Fruit fly (Drosophila melanogaster) whole organism, embryonic: Measurements from ENCODE around the gene Col4a1.
A peak's percentile ranks its signal among the peaks of the same experiment; 100 is the strongest.

Source experiments
- CG12071 ChIP-seq: fragments of 200-800 bp; sonication (Bioruptor generic); optimal IDR thresholded peaks from 3 replicates; lab custom pipeline; 2018; ENCODE audit warnings: missing biosample characterization, mild to moderate bottlenecking, missing genetic modification characterization
- CG18764 ChIP-seq: fragments of 200-800 bp; sonication (Bioruptor generic); optimal IDR thresholded peaks from 3 replicates; lab custom pipeline; 2016; ENCODE audit warnings: missing biosample characterization, missing genetic modification characterization
- CG6175 ChIP-seq: fragments of 200-800 bp; sonication (Bioruptor generic); IDR thresholded peaks from 3 replicates; pipeline ENCODE4 v1.3.6; 2022; ENCODE audit warnings: missing biosample characterization, missing genetic modification characterization
- CG6854 ChIP-seq: fragments of 200-800 bp; sonication (Bioruptor generic); optimal IDR thresholded peaks from 3 replicates; lab custom pipeline; 2017; ENCODE audit warnings: missing biosample characterization, mild to moderate bottlenecking, missing genetic modification characterization
- Ets65A ChIP-seq: fragments of 200-800 bp; sonication (Bioruptor generic); peaks from one replicate; lab custom pipeline; 2016; ENCODE audit warnings: missing biosample characterization, missing genetic modification characterization
- HLH4C ChIP-seq: fragments of 200-800 bp; sonication (Bioruptor generic); IDR thresholded peaks from 3 replicates; pipeline ENCODE4 v1.3.6; 2022; ENCODE audit warnings: missing biosample characterization, missing genetic modification characterization; ENCODE audit not compliant: partially characterized antibody
- Nf-YC ChIP-seq: fragments of 200-800 bp; optimal IDR thresholded peaks from 3 replicates; lab custom pipeline; 2019; ENCODE audit warnings: missing biosample characterization, mild to moderate bottlenecking, missing genetic modification characterization, moderate library complexity
- Opbp ChIP-seq: fragments of 200-800 bp; sonication (Bioruptor generic); IDR thresholded peaks from 3 replicates; pipeline ENCODE4 v1.3.6; 2022; ENCODE audit warnings: missing biosample characterization, missing genetic modification characterization; ENCODE audit not compliant: partially characterized antibody
- ab ChIP-seq: fragments of 200-800 bp; sonication (Bioruptor generic); optimal IDR thresholded peaks from 2 replicates; lab custom pipeline; 2016; ENCODE audit warnings: missing biosample characterization, missing genetic modification characterization
- az2 ChIP-seq: fragments of 200-800 bp; sonication (Bioruptor generic); optimal IDR thresholded peaks from 3 replicates; lab custom pipeline; 2016; ENCODE audit warnings: missing biosample characterization, missing genetic modification characterization
- eve ChIP-seq, 2 experiments: fragments of >200 bp; optimal IDR thresholded peaks; 2 replicates each; lab custom pipeline; 2017; ENCODE audit warnings: missing biosample characterization in 2 of 2, missing genetic modification characterization in 2 of 2
- gcm2 ChIP-seq: fragments of 200-800 bp; sonication (Bioruptor generic); optimal IDR thresholded peaks from 2 replicates; lab custom pipeline; 2016; ENCODE audit warnings: missing biosample characterization, missing genetic modification characterization
- jigr1 ChIP-seq: fragments of 200-800 bp; sonication (Bioruptor generic); IDR thresholded peaks from 3 replicates; pipeline ENCODE4 v1.3.6; 2022; ENCODE audit warnings: missing biosample characterization, missing genetic modification characterization
- psq ChIP-seq: fragments of 200-800 bp; sonication (Bioruptor generic); optimal IDR thresholded peaks from 2 replicates; lab custom pipeline; 2017; ENCODE audit warnings: missing biosample characterization, missing genetic modification characterization

DNA sequence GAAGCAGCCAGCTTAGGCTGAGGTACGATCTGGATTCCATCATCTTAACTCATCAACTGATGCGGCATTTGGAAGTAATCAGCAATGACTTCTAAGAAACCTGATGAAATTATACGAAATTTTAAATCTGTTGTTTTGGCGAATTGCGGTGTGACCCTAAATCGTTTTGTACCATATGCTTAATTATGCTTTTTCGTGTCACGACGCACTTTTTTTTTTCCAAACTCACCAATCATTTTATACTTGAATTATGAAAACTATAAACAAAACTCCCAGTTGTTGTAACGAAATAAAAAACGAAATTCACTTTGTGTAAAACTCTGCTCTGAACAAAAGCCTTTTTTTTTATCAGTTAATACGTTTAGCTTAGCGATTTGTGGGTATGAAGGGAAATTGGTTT is 28.7 kb downstream of the Col4a1 start, which contains the start of gene Nepl3:
- TF ChIP-seq Nf-YC (tag; lab: Kevin White, UChicago) (no peak), CG12071 (GFP tag; lab: Kevin White, UChicago) (no peak), CG6854 (GFP tag; lab: Kevin White, UChicago) (no peak), ab (GFP tag; lab: Kevin White, UChicago) (no peak), eve (GFP tag; optimal IDR thresholded peaks at IDR 0.05; lab: Kevin White, UChicago) (no peak), jigr1 (no peak), HLH4C (peak; percentile 44; the same call in 1 of the 3 replicates), psq (GFP tag; lab: Kevin White, UChicago) (no peak), CG6175 (GFP tag; lab: Robert Waterston, UW) (no peak), CG18764 (GFP tag; lab: Kevin White, UChicago) (no peak), az2 (GFP tag; lab: Kevin White, UChicago) (no peak), Opbp (GFP tag; lab: Robert Waterston, UW) (no peak), Ets65A (GFP tag; lab: Kevin White, UChicago) (no peak), gcm2 (GFP tag; lab: Kevin White, UChicago) (no peak)
